Worm (Caenorhabditis elegans): Measurements from ENCODE around the gene pxd-1.

DNA sequence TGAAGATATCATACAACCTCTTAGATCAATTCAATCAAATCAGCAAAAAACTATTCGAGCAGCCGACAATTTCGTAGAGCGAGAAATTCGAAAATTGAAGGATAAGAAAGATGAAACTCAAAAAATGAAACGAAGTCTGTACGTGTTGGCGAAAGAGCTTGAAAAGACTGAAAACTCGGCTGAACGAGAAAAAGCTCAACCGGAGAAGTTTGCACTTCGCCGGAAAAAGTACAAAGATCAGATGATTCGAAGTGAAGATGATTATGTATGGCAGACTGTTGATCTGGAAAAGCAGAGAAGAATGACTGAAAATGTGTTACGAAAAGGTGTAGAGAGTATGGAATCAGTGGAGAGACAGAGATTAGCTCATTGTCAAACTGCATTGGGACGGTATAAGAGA is 7.1 kb downstream of the pxd-1 start:
- TF ChIP-seq mes-2 (tag; optimal IDR thresholded peaks at IDR 0.05; ENCODE audit: poor library complexity, severe bottlenecking) = no peak
- no peak for TF ChIP-seq ama-1 (optimal IDR thresholded peaks at IDR 0.05)
- no peak for TF ChIP-seq mep-1 (tag; optimal IDR thresholded peaks at IDR 0.05)
- TF ChIP-seq lin-13 (GFP tag; optimal IDR thresholded peaks at IDR 0.05) = no peak
- no peak for TF ChIP-seq F26F4.8 (GFP tag; conservative IDR thresholded peaks at IDR 0.05)
- TF ChIP-seq lsy-2 (tag; optimal IDR thresholded peaks at IDR 0.05) = no peak
